Fruit fly (Drosophila melanogaster) whole organism, prepupa: ENCODE results near the gene CG3505.

ENCODE experiments used
- Blimp-1 ChIP-seq: fragments of 200-800 bp; sonication (Bioruptor generic); optimal IDR thresholded peaks from 3 replicates; lab custom pipeline; 2017; ENCODE audit warnings: missing biosample characterization, missing genetic modification characterization, mild to moderate bottlenecking, moderate library complexity, missing genetic modification reagents
- CG10631 ChIP-seq: fragments of 200-800 bp; sonication (Bioruptor generic); optimal IDR thresholded peaks from 2 replicates; lab custom pipeline; 2016; ENCODE audit warnings: missing biosample characterization, missing genetic modification characterization
- CG10669 ChIP-seq: fragments of 200-800 bp; sonication (Bioruptor generic); optimal IDR thresholded peaks from 3 replicates; lab custom pipeline; 2018; ENCODE audit warnings: missing biosample characterization, mild to moderate bottlenecking, missing genetic modification characterization, moderate library complexity
- CG11294 ChIP-seq: fragments of 200-800 bp; sonication (Bioruptor generic); IDR thresholded peaks from 2 replicates; pipeline ENCODE4 v1.3.6; 2022; ENCODE audit warnings: missing biosample characterization, missing genetic modification characterization
- CG11762 ChIP-seq: fragments of 200-800 bp; sonication (Bioruptor generic); optimal IDR thresholded peaks from 3 replicates; lab custom pipeline; 2016; ENCODE audit warnings: missing biosample characterization, missing genetic modification characterization; ENCODE audit not compliant: insufficient read depth
- CG11902 ChIP-seq: fragments of 200-800 bp; sonication (Bioruptor generic); optimal IDR thresholded peaks from 3 replicates; lab custom pipeline; 2016; ENCODE audit warnings: missing biosample characterization, missing genetic modification characterization
- CG15336 ChIP-seq: fragments of 200-800 bp; sonication (Bioruptor generic); IDR thresholded peaks from 2 replicates; pipeline ENCODE4 v1.3.6; 2022; ENCODE audit warnings: missing biosample characterization, missing genetic modification characterization
- CG16779 ChIP-seq: fragments of 200-800 bp; sonication (Bioruptor generic); optimal IDR thresholded peaks from 3 replicates; lab custom pipeline; 2017; ENCODE audit warnings: missing biosample characterization, mild to moderate bottlenecking, missing genetic modification characterization
- CG3032 ChIP-seq: fragments of 200-800 bp; optimal IDR thresholded peaks from 2 replicates; lab custom pipeline; 2019; ENCODE audit warnings: missing biosample characterization, mild to moderate bottlenecking, missing genetic modification characterization, moderate library complexity
- CG32006 ChIP-seq: fragments of 200-800 bp; sonication (Bioruptor generic); optimal IDR thresholded peaks from 3 replicates; lab custom pipeline; 2017; ENCODE audit warnings: missing biosample characterization, mild to moderate bottlenecking, missing genetic modification characterization
- CG34406 ChIP-seq: fragments of 200-800 bp; sonication (Bioruptor generic); optimal IDR thresholded peaks from 3 replicates; lab custom pipeline; 2016; ENCODE audit warnings: missing biosample characterization, missing genetic modification characterization
- CG3919 ChIP-seq: fragments of 200-800 bp; sonication (Bioruptor generic); optimal IDR thresholded peaks from 3 replicates; lab custom pipeline; 2016; ENCODE audit warnings: missing biosample characterization, missing genetic modification characterization
- CG6163 ChIP-seq: fragments of 200-800 bp; sonication (Bioruptor generic); IDR thresholded peaks from 3 replicates; pipeline ENCODE4 v1.3.6; 2022; ENCODE audit warnings: missing biosample characterization, missing genetic modification characterization
- CG6276 ChIP-seq: fragments of 200-800 bp; sonication (Bioruptor generic); optimal IDR thresholded peaks from 2 replicates; lab custom pipeline; 2017; ENCODE audit warnings: missing biosample characterization, mild to moderate bottlenecking, missing genetic modification characterization
- CG6792 ChIP-seq: fragments of 200-800 bp; sonication (Bioruptor generic); optimal IDR thresholded peaks from 3 replicates; lab custom pipeline; 2016; ENCODE audit warnings: missing biosample characterization, missing genetic modification characterization
- CG6808 ChIP-seq: fragments of 200-800 bp; sonication (Bioruptor generic); optimal IDR thresholded peaks from 3 replicates; lab custom pipeline; 2017; ENCODE audit warnings: missing biosample characterization, missing genetic modification characterization, mild to moderate bottlenecking, moderate library complexity, missing genetic modification reagents
- CG7368 ChIP-seq: fragments of 200-800 bp; sonication (Bioruptor generic); optimal IDR thresholded peaks from 3 replicates; lab custom pipeline; 2016; ENCODE audit warnings: missing biosample characterization, missing genetic modification characterization
- CG8119 ChIP-seq: fragments of 200-800 bp; sonication (Bioruptor generic); IDR thresholded peaks from 3 replicates; pipeline ENCODE4 v1.3.6; 2022; ENCODE audit warnings: missing biosample characterization, missing genetic modification characterization
- CG8319 ChIP-seq: fragments of 200-800 bp; sonication (Bioruptor generic); optimal IDR thresholded peaks from 3 replicates; lab custom pipeline; 2016; ENCODE audit warnings: missing biosample characterization, missing genetic modification characterization
- CG8632 ChIP-seq: fragments of 200-800 bp; sonication (Bioruptor generic); optimal IDR thresholded peaks from 3 replicates; lab custom pipeline; 2016; ENCODE audit warnings: missing biosample characterization, missing genetic modification characterization
- CG9139 ChIP-seq: fragments of 200-800 bp; sonication (Bioruptor generic); optimal IDR thresholded peaks from 3 replicates; lab custom pipeline; 2017; ENCODE audit warnings: missing biosample characterization, mild to moderate bottlenecking, missing genetic modification characterization
- Eip75B ChIP-seq: fragments of 200-800 bp; sonication (Bioruptor generic); optimal IDR thresholded peaks from 3 replicates; lab custom pipeline; 2016; ENCODE audit warnings: missing biosample characterization, missing genetic modification characterization
- Eip78C ChIP-seq: fragments of 200-800 bp; sonication (Bioruptor generic); peaks from one replicate; lab custom pipeline; 2016; ENCODE audit warnings: missing biosample characterization, missing genetic modification characterization
- Eip93F ChIP-seq: fragments of 200-800 bp; sonication (Bioruptor generic); optimal IDR thresholded peaks from 2 replicates; lab custom pipeline; 2016; ENCODE audit warnings: missing biosample characterization, mild to moderate bottlenecking, missing genetic modification characterization
- Ets21C ChIP-seq: fragments of 200-800 bp; sonication (Bioruptor generic); optimal IDR thresholded peaks from 3 replicates; lab custom pipeline; 2016; ENCODE audit warnings: missing biosample characterization, missing genetic modification characterization
- Ets96B ChIP-seq: fragments of 200-800 bp; optimal IDR thresholded peaks from 2 replicates; lab custom pipeline; 2019; ENCODE audit warnings: missing biosample characterization, mild to moderate bottlenecking, missing genetic modification characterization, moderate library complexity
- Gug ChIP-seq: fragments of 200-800 bp; sonication (Bioruptor generic); IDR thresholded peaks from 2 replicates; pipeline ENCODE4 v1.3.6; 2022; ENCODE audit warnings: missing biosample characterization, missing genetic modification characterization
- Hr38 ChIP-seq: sonication (Bioruptor generic); optimal IDR thresholded peaks from 2 replicates; lab custom pipeline; 2016; ENCODE audit warnings: missing biosample characterization, missing genetic modification characterization
- Lpt ChIP-seq: fragments of 200-800 bp; sonication (Bioruptor generic); optimal IDR thresholded peaks from 3 replicates; lab custom pipeline; 2016; ENCODE audit warnings: missing biosample characterization, missing genetic modification characterization
- Met ChIP-seq: fragments of 200-800 bp; sonication (Bioruptor generic); optimal IDR thresholded peaks from 3 replicates; lab custom pipeline; 2016; ENCODE audit warnings: missing biosample characterization, missing genetic modification characterization
- OdsH ChIP-seq: fragments of 200-800 bp; sonication (Bioruptor generic); optimal IDR thresholded peaks from 3 replicates; lab custom pipeline; 2016; ENCODE audit warnings: missing biosample characterization, missing genetic modification characterization
- Smox ChIP-seq: fragments of 200-800 bp; sonication (Bioruptor generic); optimal IDR thresholded peaks from 3 replicates; lab custom pipeline; 2016; ENCODE audit warnings: missing biosample characterization, missing genetic modification characterization
- acj6 ChIP-seq: fragments of 200-800 bp; sonication (Bioruptor generic); optimal IDR thresholded peaks from 3 replicates; lab custom pipeline; 2016; ENCODE audit warnings: missing biosample characterization, missing genetic modification characterization
- cyc ChIP-seq: fragments of 200-800 bp; sonication (Bioruptor generic); optimal IDR thresholded peaks from 3 replicates; lab custom pipeline; 2016; ENCODE audit warnings: missing biosample characterization, missing genetic modification characterization
- dac ChIP-seq: fragments of 200-800 bp; sonication (Bioruptor generic); optimal IDR thresholded peaks from 2 replicates; lab custom pipeline; 2017; ENCODE audit warnings: missing biosample characterization, mild to moderate bottlenecking, missing genetic modification characterization
- eg ChIP-seq: fragments of 200-800 bp; sonication (Bioruptor generic); IDR thresholded peaks from 3 replicates; pipeline ENCODE4 v1.3.6; 2022; ENCODE audit warnings: missing biosample characterization, missing genetic modification characterization
- fd59A ChIP-seq: fragments of 200-800 bp; sonication (Bioruptor generic); optimal IDR thresholded peaks from 2 replicates; lab custom pipeline; 2017; ENCODE audit warnings: missing biosample characterization, mild to moderate bottlenecking, missing genetic modification characterization, missing genetic modification reagents
- fd85E ChIP-seq: fragments of 200-800 bp; sonication (Bioruptor generic); optimal IDR thresholded peaks from 3 replicates; lab custom pipeline; 2016; ENCODE audit warnings: missing biosample characterization, missing genetic modification characterization
- fkh ChIP-seq: fragments of 200-800 bp; sonication (Bioruptor generic); optimal IDR thresholded peaks from 3 replicates; lab custom pipeline; 2017; ENCODE audit warnings: missing biosample characterization, mild to moderate bottlenecking, missing genetic modification characterization, moderate library complexity
- lz ChIP-seq: fragments of 200-800 bp; sonication (Bioruptor generic); optimal IDR thresholded peaks from 3 replicates; lab custom pipeline; 2016; ENCODE audit warnings: missing biosample characterization, missing genetic modification characterization
- pdm3 ChIP-seq: fragments of 200-800 bp; sonication (Bioruptor generic); optimal IDR thresholded peaks from 3 replicates; lab custom pipeline; 2016; ENCODE audit warnings: missing biosample characterization, missing genetic modification characterization
- salr ChIP-seq, 2 experiments: fragments of 200-800 bp; sonication (Bioruptor generic); optimal IDR thresholded peaks; 3 replicates each; lab custom pipeline; 2016 to 2018; ENCODE audit warnings: missing biosample characterization in 2 of 2, missing genetic modification characterization in 2 of 2, mild to moderate bottlenecking in 1 of 2
- ss ChIP-seq, 2 experiments: fragments of 200-800 bp; sonication (Bioruptor generic); optimal IDR thresholded peaks; 2 replicates in 1 of 2; 3 replicates in 1 of 2; lab custom pipeline; 2017 to 2018; ENCODE audit warnings: mild to moderate bottlenecking in 2 of 2, missing biosample characterization in 2 of 2, missing genetic modification characterization in 2 of 2, moderate library complexity in 1 of 2
- svp ChIP-seq: fragments of 200-800 bp; sonication (Bioruptor generic); peaks from one replicate; lab custom pipeline; 2016; ENCODE audit warnings: missing biosample characterization, missing genetic modification characterization
- topi ChIP-seq: fragments of 200-800 bp; sonication (Bioruptor generic); optimal IDR thresholded peaks from 3 replicates; lab custom pipeline; 2016; ENCODE audit warnings: missing biosample characterization, missing genetic modification characterization
- vri ChIP-seq: fragments of 200-800 bp; sonication (Bioruptor generic); optimal IDR thresholded peaks from 3 replicates; lab custom pipeline; 2016; ENCODE audit warnings: missing biosample characterization, mild to moderate bottlenecking, missing genetic modification characterization

Gene CG3505

dm6 chr3R:14691019-14691777 is 34.0 kb downstream of the CG3505 start (continued):
- TF ChIP-seq CG34406 (GFP tag; lab: Kevin White, UChicago) (peak; percentile 62), Met (peak; percentile 58), CG16779 (peak; percentile 14), Ets21C (GFP tag; lab: Kevin White, UChicago) (no peak), dac (GFP tag; lab: Kevin White, UChicago) (no peak), CG8632 (GFP tag; lab: Kevin White, UChicago) (peak; percentile 65), CG6276 (GFP tag; lab: Kevin White, UChicago) (peak; percentile 51), pdm3 (GFP tag; lab: Kevin White, UChicago) (peak; percentile 48), Eip93F (GFP tag; lab: Kevin White, UChicago) (no peak), CG3032 (peak; percentile 57), Blimp-1 (no peak), Eip78C (GFP tag; lab: Kevin White, UChicago) (peak; percentile 83), ss (GFP tag; optimal IDR thresholded peaks at IDR 0.05; lab: Kevin White, UChicago) (peak; percentile 14 to 52), CG15336 (GFP tag; lab: Robert Waterston, UW) (peak; percentile 63), Lpt (GFP tag; lab: Kevin White, UChicago) (no peak), fd85E (GFP tag; lab: Kevin White, UChicago) (no peak), topi (peak; percentile 50), CG8119 (GFP tag; lab: Robert Waterston, UW) (peak; percentile 49; the same call in 2 of the 3 replicates), cyc (GFP tag; lab: Kevin White, UChicago) (peak; percentile 3), eg (GFP tag; lab: Robert Waterston, UW) (0 out of 3 replicates have a peak, but pooled peaks have one; percentile 26), CG10631 (GFP tag; lab: Kevin White, UChicago) (peak; percentile 43), salr (GFP tag; optimal IDR thresholded peaks at IDR 0.05; lab: Kevin White, UChicago) (peak in 1 of 2 experiments; percentile 69), CG6792 (GFP tag; lab: Kevin White, UChicago) (peak; percentile 7), Hr38 (no peak), Smox (GFP tag; lab: Kevin White, UChicago) (peak; percentile 46), CG6163 (GFP tag; lab: Robert Waterston, UW) (no peak), CG11762 (no peak), OdsH (GFP tag; lab: Kevin White, UChicago) (peak; percentile 72), CG9139 (GFP tag; lab: Kevin White, UChicago) (peak; percentile 0), CG7368 (no peak), svp (GFP tag; lab: Kevin White, UChicago) (peak; percentile 66), Ets96B (tag; lab: Kevin White, UChicago) (peak; percentile 67), fd59A (GFP tag; lab: Kevin White, UChicago) (peak; percentile 28), acj6 (peak; percentile 71), lz (GFP tag; lab: Kevin White, UChicago) (no peak), Eip75B (peak; percentile 13)

DNA sequence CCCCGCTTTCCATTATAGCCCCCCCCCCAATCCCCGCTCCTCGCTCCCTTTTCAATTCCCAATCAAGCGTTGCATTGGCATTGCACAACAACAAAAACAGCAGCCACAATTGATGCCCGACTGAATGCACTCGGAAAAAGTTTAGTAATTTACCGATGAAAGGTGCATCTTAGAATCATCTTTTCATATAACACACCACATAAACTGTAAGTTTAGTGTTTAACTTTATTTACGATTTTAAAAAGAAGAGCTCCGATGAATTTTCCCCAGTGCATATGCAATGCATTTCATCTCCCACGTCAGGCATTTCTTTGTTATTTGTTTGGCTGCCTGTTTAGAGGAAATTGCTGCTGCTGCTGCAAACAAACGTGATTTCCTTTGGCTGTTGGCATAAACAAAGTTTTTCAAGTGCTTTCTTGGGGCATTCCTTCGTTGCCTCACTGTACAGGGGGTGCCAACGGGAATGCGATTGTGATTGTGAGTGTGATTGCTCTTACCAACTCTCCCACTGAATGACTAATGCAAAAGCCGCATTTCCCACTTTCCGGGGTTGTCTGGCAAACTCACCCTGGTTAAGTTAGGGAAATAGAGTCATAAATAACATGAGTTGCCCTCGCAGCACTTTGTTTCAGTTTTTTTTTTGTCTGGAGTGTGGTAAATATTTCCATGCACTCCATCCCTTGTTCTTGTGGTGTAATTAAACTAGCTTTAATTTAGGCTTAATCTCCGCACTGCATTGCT is 35.2 kb downstream of the CG3505 start:
- peak; percentile 79 for TF ChIP-seq CG3032
- peak; percentile 68 for TF ChIP-seq CG16779
- TF ChIP-seq CG6808, result peak; percentile 77
- peak; percentile 68 for TF ChIP-seq CG11294
- TF ChIP-seq eg (GFP tag; lab: Robert Waterston, UW), result peak; percentile 92
- peak; percentile 81 for TF ChIP-seq topi
- TF ChIP-seq Eip75B, result peak; percentile 83
- TF ChIP-seq CG10631 (GFP tag; lab: Kevin White, UChicago), result peak; percentile 82
- peak; percentile 93 for TF ChIP-seq Eip78C (GFP tag; lab: Kevin White, UChicago)
- peak; percentile 75 for TF ChIP-seq CG11762
- TF ChIP-seq Gug (GFP tag; lab: Robert Waterston, UW), result peak; percentile 86
- peak; percentile 91 for TF ChIP-seq CG32006 (GFP tag; lab: Kevin White, UChicago)
- peak; percentile 78 for TF ChIP-seq Smox (GFP tag; lab: Kevin White, UChicago)
- peak; percentile 66 for TF ChIP-seq CG7368
- peak; percentile 77 for TF ChIP-seq Lpt (GFP tag; lab: Kevin White, UChicago)
- TF ChIP-seq CG3919 (GFP tag; lab: Kevin White, UChicago), result peak; percentile 87
- TF ChIP-seq pdm3 (GFP tag; lab: Kevin White, UChicago), result peak; percentile 87
- TF ChIP-seq lz (GFP tag; lab: Kevin White, UChicago), result peak; percentile 74
- TF ChIP-seq dac (GFP tag; lab: Kevin White, UChicago), result peak; percentile 77
- TF ChIP-seq CG8319 (GFP tag; lab: Kevin White, UChicago), result peak; percentile 68
- peak; percentile 83 for TF ChIP-seq CG10669 (GFP tag; lab: Kevin White, UChicago)
- peak; percentile 52 for TF ChIP-seq vri (GFP tag; lab: Kevin White, UChicago)
- TF ChIP-seq CG11902 (GFP tag; lab: Kevin White, UChicago), result peak; percentile 73
- TF ChIP-seq fkh (GFP tag; lab: Kevin White, UChicago), result no peak
- TF ChIP-seq cyc (GFP tag; lab: Kevin White, UChicago), result peak; percentile 85
